Fruit fly (Drosophila melanogaster) S2 (cell line): ENCODE data around the gene Tak1.

Experiments
- CG8478 ChIP-seq: fragments of >200 bp; optimal IDR thresholded peaks from 2 replicates; lab custom pipeline; 2018
- CTCF ChIP-seq, 2 experiments: fragments of >200 bp; optimal IDR thresholded peaks; 2 replicates each; lab custom pipeline; 2018

Tak1 gene

dm6 chrX:20502776-20503503 lies 21.8 kb downstream of the Tak1 start:
- TF ChIP-seq CG8478 (lab: Kevin White, UChicago), result no peak

- TF ChIP-seq CTCF (optimal IDR thresholded peaks at IDR 0.05; lab: Kevin White, UChicago) (no peak), CG8478 (lab: Kevin White, UChicago) (no peak)
Measured at dm6 chrX:20502252-20502651, 22.5 kb downstream of the Tak1 start.

- TF ChIP-seq CG8478 (lab: Kevin White, UChicago), result no peak
- no peak for TF ChIP-seq CTCF (optimal IDR thresholded peaks at IDR 0.05; lab: Kevin White, UChicago)
Measured at dm6 chrX:20501640-20502039, 23.1 kb downstream of the Tak1 start.

dm6 chrX:20501040-20501609 lies 23.6 kb downstream of the Tak1 start:
- no peak for TF ChIP-seq CG8478 (lab: Kevin White, UChicago)
- TF ChIP-seq CTCF (optimal IDR thresholded peaks at IDR 0.05; lab: Kevin White, UChicago), result no peak

- TF ChIP-seq CG8478 (lab: Kevin White, UChicago) (no peak), CTCF (optimal IDR thresholded peaks at IDR 0.05; lab: Kevin White, UChicago) (no peak)
Measured at dm6 chrX:20499802-20500201, 24.9 kb downstream of the Tak1 start.

dm6 chrX:20498989-20499388 lies 25.7 kb downstream of the Tak1 start:
- TF ChIP-seq CTCF (optimal IDR thresholded peaks at IDR 0.05; lab: Kevin White, UChicago), result no peak
- no peak for TF ChIP-seq CG8478 (lab: Kevin White, UChicago)

dm6 chrX:20495767-20496656 lies 28.7 kb downstream of the Tak1 start:
- TF ChIP-seq CTCF (optimal IDR thresholded peaks at IDR 0.05; lab: Kevin White, UChicago), result no peak
- TF ChIP-seq CG8478 (lab: Kevin White, UChicago), result no peak

dm6 chrX:20495117-20495516 lies 29.6 kb downstream of the Tak1 start:
- TF ChIP-seq CTCF (optimal IDR thresholded peaks at IDR 0.05; lab: Kevin White, UChicago) (no peak), CG8478 (lab: Kevin White, UChicago) (no peak)

- TF ChIP-seq CG8478 (lab: Kevin White, UChicago) (no peak), CTCF (optimal IDR thresholded peaks at IDR 0.05; lab: Kevin White, UChicago) (no peak)
Measured at dm6 chrX:20492672-20493071, 32.1 kb downstream of the Tak1 start.

dm6 chrX:20490883-20491282 lies 33.8 kb downstream of the Tak1 start:
- TF ChIP-seq CTCF (optimal IDR thresholded peaks at IDR 0.05; lab: Kevin White, UChicago) (no peak), CG8478 (lab: Kevin White, UChicago) (no peak)

dm6 chrX:20489995-20490393 lies 34.7 kb downstream of the Tak1 start:
- no peak for TF ChIP-seq CTCF (optimal IDR thresholded peaks at IDR 0.05; lab: Kevin White, UChicago)
- TF ChIP-seq CG8478 (lab: Kevin White, UChicago), result no peak

dm6 chrX:20489382-20489994 lies 35.2 kb downstream of the Tak1 start:
- no peak for TF ChIP-seq CTCF (optimal IDR thresholded peaks at IDR 0.05; lab: Kevin White, UChicago)
- TF ChIP-seq CG8478 (lab: Kevin White, UChicago), result no peak

dm6 chrX:20488701-20489122 lies 36.0 kb downstream of the Tak1 start:
- TF ChIP-seq CTCF (optimal IDR thresholded peaks at IDR 0.05; lab: Kevin White, UChicago) (no peak), CG8478 (lab: Kevin White, UChicago) (no peak)

dm6 chrX:20485880-20486279 lies 38.8 kb downstream of the Tak1 start, which contains the start of gene CG15461:
Gene CG15461, plus strand, starts transcription at chrX:20486180.
- TF ChIP-seq CTCF (optimal IDR thresholded peaks at IDR 0.05; lab: Kevin White, UChicago), result no peak
